Fruit fly (Drosophila melanogaster) whole organism, embryonic: ENCODE data around the gene Spec2.

Source experiments
- Atf6 ChIP-seq: fragments of 200-800 bp; sonication (Bioruptor generic); IDR thresholded peaks from 2 replicates; pipeline ENCODE4 v1.3.6; 2022; ENCODE audit warnings: missing biosample characterization, missing genetic modification characterization
- CG10147 ChIP-seq: fragments of 200-800 bp; sonication (Bioruptor generic); optimal IDR thresholded peaks from 2 replicates; lab custom pipeline; 2019; ENCODE audit warnings: missing biosample characterization, mild to moderate bottlenecking, missing genetic modification characterization, moderate library complexity
- CG10274 ChIP-seq: fragments of 200-800 bp; sonication (Bioruptor generic); optimal IDR thresholded peaks from 3 replicates; lab custom pipeline; 2017; ENCODE audit warnings: missing biosample characterization, mild to moderate bottlenecking, missing genetic modification characterization
- CG11247 ChIP-seq: fragments of 200-800 bp; sonication (Bioruptor generic); IDR thresholded peaks from 2 replicates; pipeline ENCODE4 v1.3.6; 2022; ENCODE audit warnings: missing biosample characterization, missing genetic modification characterization
- CG11696 ChIP-seq: fragments of 200-800 bp; sonication (Bioruptor generic); IDR thresholded peaks from 2 replicates; pipeline ENCODE4 v1.3.6; 2022; ENCODE audit warnings: missing biosample characterization, missing genetic modification characterization
- CG14014 ChIP-seq: fragments of 200-800 bp; sonication (Bioruptor generic); IDR thresholded peaks from 2 replicates; pipeline ENCODE4 v1.3.6; 2022; ENCODE audit warnings: missing biosample characterization, missing genetic modification characterization
- CG14667 ChIP-seq: fragments of 200-800 bp; sonication (Bioruptor generic); IDR thresholded peaks from 2 replicates; pipeline ENCODE4 v1.3.6; 2022; ENCODE audit warnings: missing biosample characterization, missing genetic modification characterization
- CG15011 ChIP-seq: fragments of 200-800 bp; sonication (Bioruptor generic); optimal IDR thresholded peaks from 3 replicates; lab custom pipeline; 2018; ENCODE audit warnings: missing biosample characterization, mild to moderate bottlenecking, missing genetic modification characterization
- CG16813 ChIP-seq: fragments of 200-800 bp; sonication (Bioruptor generic); IDR thresholded peaks from 3 replicates; pipeline ENCODE4 v1.3.6; 2022; ENCODE audit warnings: missing biosample characterization, missing genetic modification characterization; ENCODE audit not compliant: partially characterized antibody
- CG1792 ChIP-seq: fragments of 200-800 bp; sonication (Bioruptor generic); optimal IDR thresholded peaks from 2 replicates; lab custom pipeline; 2016; ENCODE audit warnings: missing biosample characterization, missing genetic modification characterization
- CG2199 ChIP-seq: fragments of 200-800 bp; sonication (Bioruptor generic); IDR thresholded peaks from 3 replicates; pipeline ENCODE4 v1.3.6; 2022; ENCODE audit warnings: missing biosample characterization, missing genetic modification characterization
- CG31365 ChIP-seq: fragments of 200-800 bp; sonication (Bioruptor generic); optimal IDR thresholded peaks from 2 replicates; lab custom pipeline; 2018; ENCODE audit warnings: missing biosample characterization, mild to moderate bottlenecking, missing genetic modification characterization
- CG31441 ChIP-seq: fragments of 200-800 bp; sonication (Bioruptor generic); IDR thresholded peaks from 2 replicates; pipeline ENCODE4 v1.3.6; 2022; ENCODE audit warnings: missing biosample characterization, missing genetic modification characterization
- CG34224 ChIP-seq: fragments of 200-800 bp; sonication (Bioruptor generic); IDR thresholded peaks from 3 replicates; pipeline ENCODE4 v1.3.6; 2022; ENCODE audit warnings: missing biosample characterization, missing genetic modification characterization; ENCODE audit not compliant: partially characterized antibody
- CG4730 ChIP-seq: fragments of 200-800 bp; sonication (Bioruptor generic); IDR thresholded peaks from 2 replicates; pipeline ENCODE4 v1.3.6; 2022; ENCODE audit warnings: missing biosample characterization, missing genetic modification characterization
- CG4854 ChIP-seq: fragments of 200-800 bp; sonication (Bioruptor generic); optimal IDR thresholded peaks from 2 replicates; lab custom pipeline; 2016; ENCODE audit warnings: missing biosample characterization, missing genetic modification characterization, inconsistent platforms
- CG8765 ChIP-seq: fragments of 200-800 bp; sonication (Bioruptor generic); IDR thresholded peaks from 2 replicates; pipeline ENCODE4 v1.3.6; 2022; ENCODE audit warnings: missing biosample characterization, missing genetic modification characterization
- CG8944 ChIP-seq: fragments of 200-800 bp; sonication (Bioruptor generic); optimal IDR thresholded peaks from 3 replicates; lab custom pipeline; 2016; ENCODE audit warnings: missing biosample characterization, missing genetic modification characterization
- CG9932 ChIP-seq: fragments of 200-800 bp; sonication (Bioruptor generic); IDR thresholded peaks from 2 replicates; pipeline ENCODE4 v1.3.6; 2022; ENCODE audit warnings: missing biosample characterization, missing genetic modification characterization
- Deaf1 ChIP-seq: fragments of 200-800 bp; optimal IDR thresholded peaks from 3 replicates; lab custom pipeline; 2019; ENCODE audit warnings: missing biosample characterization, mild to moderate bottlenecking, missing genetic modification characterization, moderate library complexity
- Drgx ChIP-seq: fragments of 200-800 bp; sonication (Bioruptor generic); IDR thresholded peaks from 2 replicates; pipeline ENCODE4 v1.3.6; 2022; ENCODE audit warnings: missing biosample characterization, missing genetic modification characterization
- H15 ChIP-seq: fragments of 200-800 bp; sonication (Bioruptor generic); IDR thresholded peaks from 3 replicates; pipeline ENCODE4 v1.3.6; 2022; ENCODE audit warnings: missing biosample characterization, missing genetic modification characterization
- Hr3 ChIP-seq: fragments of 200-800 bp; sonication (Bioruptor generic); optimal IDR thresholded peaks from 3 replicates; lab custom pipeline; 2016; ENCODE audit warnings: missing biosample characterization, missing genetic modification characterization
- Lhr ChIP-seq: fragments of 200-800 bp; sonication (Bioruptor generic); optimal IDR thresholded peaks from 3 replicates; lab custom pipeline; 2017; ENCODE audit warnings: mild to moderate bottlenecking, missing biosample characterization, missing genetic modification reagents, missing genetic modification characterization
- Mad ChIP-seq: fragments of 200-800 bp; sonication (Bioruptor generic); optimal IDR thresholded peaks from 2 replicates; lab custom pipeline; 2016; ENCODE audit warnings: missing biosample characterization, missing genetic modification characterization
- Meics ChIP-seq: fragments of 200-800 bp; sonication (Bioruptor generic); optimal IDR thresholded peaks from 2 replicates; lab custom pipeline; 2017; ENCODE audit warnings: missing biosample characterization, mild to moderate bottlenecking, missing genetic modification characterization
- Optix ChIP-seq: fragments of 200-800 bp; sonication (Bioruptor generic); IDR thresholded peaks from 3 replicates; pipeline ENCODE4 v1.3.6; 2022; ENCODE audit warnings: missing biosample characterization, missing genetic modification characterization
- Sry-δ ChIP-seq: fragments of 200-800 bp; sonication (Bioruptor generic); optimal IDR thresholded peaks from 2 replicates; lab custom pipeline; 2016; ENCODE audit warnings: missing biosample characterization, missing genetic modification characterization
- abd-A ChIP-seq: fragments of 200-800 bp; sonication (Bioruptor generic); optimal IDR thresholded peaks from 3 replicates; lab custom pipeline; 2019; ENCODE audit warnings: missing biosample characterization, mild to moderate bottlenecking, missing genetic modification characterization, moderate library complexity
- al ChIP-seq: fragments of 200-800 bp; sonication (Bioruptor generic); IDR thresholded peaks from 2 replicates; pipeline ENCODE4 v1.3.6; 2022; ENCODE audit warnings: missing biosample characterization, missing genetic modification characterization
- ara ChIP-seq: fragments of 200-800 bp; sonication (Bioruptor generic); IDR thresholded peaks from 2 replicates; pipeline ENCODE4 v1.3.6; 2022; ENCODE audit warnings: missing biosample characterization, missing genetic modification characterization
- bigmax ChIP-seq: fragments of 200-800 bp; sonication (Bioruptor generic); optimal IDR thresholded peaks from 2 replicates; lab custom pipeline; 2018; ENCODE audit warnings: missing biosample characterization, mild to moderate bottlenecking, missing genetic modification characterization
- br ChIP-seq: fragments of >200 bp; optimal IDR thresholded peaks from 2 replicates; lab custom pipeline; 2017
- croc ChIP-seq: fragments of 200-800 bp; sonication (Bioruptor generic); conservative IDR thresholded peaks from 3 replicates; pipeline ENCODE4 v1.3.6; 2022; ENCODE audit warnings: missing biosample characterization, missing genetic modification characterization
- dysf ChIP-seq: fragments of 200-800 bp; sonication (Bioruptor generic); IDR thresholded peaks from 3 replicates; pipeline ENCODE4 v1.3.6; 2022; ENCODE audit warnings: missing biosample characterization, missing genetic modification characterization
- en ChIP-seq: fragments of 200-800 bp; sonication (Bioruptor generic); optimal IDR thresholded peaks from 2 replicates; lab custom pipeline; 2016; ENCODE audit warnings: missing biosample characterization, missing genetic modification characterization
- eve ChIP-seq, 2 experiments: fragments of >200 bp; optimal IDR thresholded peaks; 2 replicates each; lab custom pipeline; 2017; ENCODE audit warnings: missing biosample characterization in 2 of 2, missing genetic modification characterization in 2 of 2
- gcm2 ChIP-seq: fragments of 200-800 bp; sonication (Bioruptor generic); optimal IDR thresholded peaks from 2 replicates; lab custom pipeline; 2016; ENCODE audit warnings: missing biosample characterization, missing genetic modification characterization
- hb ChIP-seq: fragments of 200-800 bp; sonication (Bioruptor generic); IDR thresholded peaks from 3 replicates; pipeline ENCODE4 v1.3.6; 2022; ENCODE audit warnings: missing biosample characterization, missing genetic modification characterization; ENCODE audit not compliant: partially characterized antibody
- nerfin-2 ChIP-seq: fragments of 200-800 bp; sonication (Bioruptor generic); IDR thresholded peaks from 2 replicates; pipeline ENCODE4 v1.3.6; 2022; ENCODE audit warnings: missing biosample characterization, missing genetic modification characterization; ENCODE audit not compliant: partially characterized antibody
- nom ChIP-seq: fragments of 200-800 bp; sonication (Bioruptor generic); optimal IDR thresholded peaks from 2 replicates; lab custom pipeline; 2017; ENCODE audit warnings: missing biosample characterization, missing genetic modification characterization, mild to moderate bottlenecking, moderate library complexity, missing genetic modification reagents
- phol ChIP-seq: fragments of 200-800 bp; sonication (Bioruptor generic); optimal IDR thresholded peaks from 3 replicates; lab custom pipeline; 2018; ENCODE audit warnings: missing biosample characterization, mild to moderate bottlenecking, missing genetic modification characterization, moderate library complexity
- run ChIP-seq: fragments of 200-800 bp; sonication (Bioruptor generic); optimal IDR thresholded peaks from 3 replicates; lab custom pipeline; 2018; ENCODE audit warnings: missing biosample characterization, mild to moderate bottlenecking, missing genetic modification characterization
- salm ChIP-seq: fragments of 200-800 bp; sonication (Bioruptor generic); optimal IDR thresholded peaks from 2 replicates; lab custom pipeline; 2018; ENCODE audit warnings: missing biosample characterization, mild to moderate bottlenecking, missing genetic modification characterization
- tio ChIP-seq: fragments of 200-800 bp; sonication (Bioruptor generic); optimal IDR thresholded peaks from 2 replicates; lab custom pipeline; 2017; ENCODE audit warnings: missing biosample characterization, missing genetic modification characterization, inconsistent platforms
- trh ChIP-seq: fragments of 200-800 bp; sonication (Bioruptor generic); optimal IDR thresholded peaks from 2 replicates; lab custom pipeline; 2016; ENCODE audit warnings: missing biosample characterization, missing genetic modification characterization
- ttk ChIP-seq: fragments of 200-800 bp; sonication (Bioruptor generic); IDR thresholded peaks from 2 replicates; pipeline ENCODE4 v2.1.2; 2022; ENCODE audit warnings: missing biosample characterization, missing genetic modification characterization
- tx ChIP-seq: fragments of 200-800 bp; sonication (Bioruptor generic); optimal IDR thresholded peaks from 2 replicates; lab custom pipeline; 2016; ENCODE audit warnings: missing biosample characterization, missing genetic modification characterization
- vfl ChIP-seq: fragments of 200-800 bp; sonication (Bioruptor generic); optimal IDR thresholded peaks from 2 replicates; lab custom pipeline; 2016; ENCODE audit warnings: missing biosample characterization, missing genetic modification characterization
- vvl ChIP-seq: fragments of 200-800 bp; sonication (Bioruptor generic); IDR thresholded peaks from 2 replicates; pipeline ENCODE4 v1.3.6; 2022; ENCODE audit warnings: missing biosample characterization, missing genetic modification characterization
- zen2 ChIP-seq: fragments of 200-800 bp; sonication (Bioruptor generic); IDR thresholded peaks from 3 replicates; pipeline ENCODE4 v1.3.6; 2022; ENCODE audit warnings: missing biosample characterization, missing genetic modification characterization; ENCODE audit not compliant: partially characterized antibody

The Spec2 gene

dm6 chr3R:5672658-5673217, 48.8 kb upstream of the Spec2 start (continued):
- TF ChIP-seq tio (no peak), Hr3 (peak; percentile 11), nom (GFP tag; lab: Kevin White, UChicago) (no peak), CG8765 (no peak), CG31365 (tag; lab: Kevin White, UChicago) (peak; percentile 87), CG31441 (GFP tag; lab: Robert Waterston, UW) (peak; percentile 64; the same call in 1 of the 2 replicates), CG14667 (GFP tag; lab: Robert Waterston, UW) (no peak), CG14014 (peak; percentile 61; the same call in 1 of the 2 replicates), br (lab: Kevin White, UChicago) (no peak), Lhr (GFP tag; lab: Kevin White, UChicago) (peak; percentile 78), CG10274 (GFP tag; lab: Kevin White, UChicago) (peak; percentile 48), Atf6 (peak; percentile 62), nerfin-2 (GFP tag; lab: Robert Waterston, UW) (no peak), Optix (GFP tag; lab: Robert Waterston, UW) (peak; percentile 46; the same call in 1 of the 3 replicates), croc (no peak), CG9932 (GFP tag; lab: Robert Waterston, UW) (0 out of 2 replicates have a peak, but pooled peaks have one; percentile 12), bigmax (GFP tag; lab: Kevin White, UChicago) (peak; percentile 70), CG1792 (GFP tag; lab: Kevin White, UChicago) (peak; percentile 56), Meics (GFP tag; lab: Kevin White, UChicago) (peak; percentile 83), Deaf1 (tag; lab: Kevin White, UChicago) (no peak), CG4854 (GFP tag; lab: Kevin White, UChicago) (peak; percentile 44), salm (tag; lab: Kevin White, UChicago) (peak; percentile 89), hb (GFP tag; lab: Robert Waterston, UW) (no peak), vfl (GFP tag; lab: Kevin White, UChicago) (no peak), Drgx (peak; percentile 38; the same call in 1 of the 2 replicates), zen2 (GFP tag; lab: Robert Waterston, UW) (no peak), trh (GFP tag; lab: Kevin White, UChicago) (peak; percentile 50), CG2199 (GFP tag; lab: Robert Waterston, UW) (peak; percentile 74; the same call in 2 of the 3 replicates), CG34224 (peak; percentile 46; the same call in 1 of the 3 replicates), phol (tag; lab: Kevin White, UChicago) (no peak), run (tag; lab: Kevin White, UChicago) (peak; percentile 75), abd-A (tag; lab: Kevin White, UChicago) (no peak), CG15011 (GFP tag; lab: Kevin White, UChicago) (peak; percentile 80), Sry-δ (peak; percentile 7), gcm2 (GFP tag; lab: Kevin White, UChicago) (no peak), CG4730 (GFP tag; lab: Robert Waterston, UW) (peak; percentile 16; the same call in 1 of the 2 replicates), CG16813 (GFP tag; lab: Robert Waterston, UW) (no peak), en (GFP tag; lab: Kevin White, UChicago) (peak; percentile 47), vvl (GFP tag; lab: Robert Waterston, UW) (peak; percentile 72; the same call in 1 of the 2 replicates), ara (peak; percentile 66), Mad (GFP tag; lab: Kevin White, UChicago) (peak; percentile 77), CG11247 (GFP tag; lab: Robert Waterston, UW) (no peak), tx (GFP tag; lab: Kevin White, UChicago) (no peak), al (GFP tag; lab: Robert Waterston, UW) (no peak), CG10147 (GFP tag; lab: Kevin White, UChicago) (no peak), dysf (GFP tag; lab: Robert Waterston, UW) (peak; percentile 19; the same call in 1 of the 3 replicates), ttk (no peak), CG8944 (peak; percentile 31), H15 (0 out of 3 replicates have a peak, but pooled peaks have one; percentile 8), eve (GFP tag; optimal IDR thresholded peaks at IDR 0.05; lab: Kevin White, UChicago) (no peak), CG11696 (GFP tag; lab: Robert Waterston, UW) (no peak; the same call in 1 of the 2 replicates)
